Worm (Caenorhabditis elegans) whole organism, L3 larva: ENCODE results near the gene R01H2.1.

ENCODE experiments used
- ZK546.5 ChIP-seq: sonication (generic microtip); optimal IDR thresholded peaks from 2 replicates; lab custom pipeline; 2017; ENCODE audit warnings: missing biosample characterization, missing genetic modification characterization
- aly-2 ChIP-seq: fragments of 150-350 bp; optimal IDR thresholded peaks from 2 replicates; lab custom pipeline; 2014; ENCODE audit warnings: missing biosample characterization, missing genetic modification characterization
- ceh-16 ChIP-seq: sonication (generic microtip); optimal IDR thresholded peaks from 2 replicates; lab custom pipeline; 2017; ENCODE audit warnings: missing biosample characterization, missing genetic modification characterization
- ceh-28 ChIP-seq: fragments of 150-350 bp; optimal IDR thresholded peaks from 2 replicates; lab custom pipeline; 2014; ENCODE audit warnings: missing biosample characterization, missing genetic modification reagents, missing genetic modification characterization
- elt-2 ChIP-seq: sonication (generic microtip); optimal IDR thresholded peaks from 2 replicates; lab custom pipeline; 2016; ENCODE audit warnings: missing genetic modification reagents, mild to moderate bottlenecking, missing genetic modification characterization, missing compliant biosample characterization
- eor-1 ChIP-seq, 2 experiments: fragments of 150-350 bp; optimal IDR thresholded peaks; 2 replicates each; lab custom pipeline; 2014 to 2018; ENCODE audit warnings: missing biosample characterization in 2 of 2, missing genetic modification characterization in 2 of 2
- fkh-10 ChIP-seq: sonication (generic microtip); optimal IDR thresholded peaks from 2 replicates; lab custom pipeline; 2017; ENCODE audit warnings: missing biosample characterization, missing genetic modification reagents, missing genetic modification characterization
- fkh-2 ChIP-seq: fragments of 150-350 bp; optimal IDR thresholded peaks from 2 replicates; lab custom pipeline; 2014; ENCODE audit warnings: missing biosample characterization, missing genetic modification reagents, missing genetic modification characterization
- jun-1 ChIP-seq: fragments of 150-350 bp; optimal IDR thresholded peaks from 2 replicates; lab custom pipeline; 2014; ENCODE audit warnings: missing biosample characterization, missing genetic modification reagents, missing genetic modification characterization
- lin-15B ChIP-seq: fragments of 150-350 bp; optimal IDR thresholded peaks from 2 replicates; lab custom pipeline; 2014; ENCODE audit warnings: missing biosample characterization, missing genetic modification characterization
- mdl-1 ChIP-seq: fragments of 150-350 bp; optimal IDR thresholded peaks from 2 replicates; lab custom pipeline; 2014; ENCODE audit warnings: missing biosample characterization, missing genetic modification characterization
- nfya-1 ChIP-seq: sonication (generic microtip); optimal IDR thresholded peaks from 2 replicates; lab custom pipeline; 2017; ENCODE audit warnings: missing genetic modification characterization, mild to moderate bottlenecking, missing compliant biosample characterization, antibody characterized with exemption, moderate library complexity; ENCODE audit not compliant: insufficient read depth
- nhr-11 ChIP-seq: fragments of 150-350 bp; optimal IDR thresholded peaks from 2 replicates; lab custom pipeline; 2014; ENCODE audit warnings: missing biosample characterization, missing genetic modification characterization
- nhr-28 ChIP-seq: fragments of 150-350 bp; optimal IDR thresholded peaks from 2 replicates; lab custom pipeline; 2014; ENCODE audit warnings: missing biosample characterization, missing genetic modification characterization
- nhr-43 ChIP-seq: sonication (generic microtip); optimal IDR thresholded peaks from 2 replicates; lab custom pipeline; 2016; ENCODE audit warnings: mild to moderate bottlenecking, missing genetic modification characterization, missing compliant biosample characterization; ENCODE audit not compliant: poor library complexity, severe bottlenecking
- pha-4 ChIP-seq: fragments of 150-350 bp; optimal IDR thresholded peaks from 2 replicates; lab custom pipeline; 2014; ENCODE audit warnings: missing biosample characterization, missing genetic modification reagents, missing genetic modification characterization
- pqm-1 ChIP-seq: fragments of 150-350 bp; optimal IDR thresholded peaks from 2 replicates; lab custom pipeline; 2017; ENCODE audit warnings: missing biosample characterization, missing genetic modification characterization, inconsistent platforms
- sea-2 ChIP-seq: fragments of 150-350 bp; sonication (generic microtip); optimal IDR thresholded peaks from 4 replicates; lab custom pipeline; 2014; ENCODE audit warnings: missing biosample characterization, missing genetic modification reagents, missing genetic modification characterization
- tbx-2 ChIP-seq: sonication (generic microtip); optimal IDR thresholded peaks from 2 replicates; lab custom pipeline; 2016; ENCODE audit warnings: mild to moderate bottlenecking, missing genetic modification characterization, missing compliant biosample characterization
- unc-62 ChIP-seq: fragments of 150-350 bp; sonication (generic microtip); optimal IDR thresholded peaks from 4 replicates; lab custom pipeline; 2014; ENCODE audit warnings: missing biosample characterization, missing genetic modification reagents, missing genetic modification characterization

Gene R01H2.1

ce11 chrIII:7107965-7108364, 45.3 kb downstream of the R01H2.1 start, which contains the start of gene odd-1:
Gene odd-1 (plus strand): TSS chrIII:7108313.
- no peak for TF ChIP-seq ceh-16
- TF ChIP-seq ceh-28: no peak
- TF ChIP-seq nhr-28 (tag; lab: Kevin White, UChicago): no peak
- no peak for TF ChIP-seq lin-15B (tag; lab: Kevin White, UChicago)
- no peak for TF ChIP-seq aly-2 (tag; lab: Kevin White, UChicago)
- TF ChIP-seq sea-2 (GFP tag; lab: Kevin White, UChicago): no peak
- peak; percentile 59 for TF ChIP-seq pqm-1
- peak; percentile 17 for TF ChIP-seq pha-4 (tag; lab: Kevin White, UChicago)
- peak; percentile 77 for TF ChIP-seq elt-2 (tag; lab: Kevin White, UChicago)
- no peak for TF ChIP-seq nhr-43
- TF ChIP-seq fkh-10: no peak
- no peak for TF ChIP-seq nhr-11 (tag; lab: Kevin White, UChicago)

- TF ChIP-seq ZK546.5 (tag; lab: Kevin White, UChicago) (no peak), sea-2 (GFP tag; lab: Kevin White, UChicago) (no peak), mdl-1 (tag; lab: Kevin White, UChicago) (no peak), tbx-2 (tag; lab: Kevin White, UChicago) (no peak), jun-1 (tag; lab: Kevin White, UChicago) (no peak), nfya-1 (tag; lab: Kevin White, UChicago) (no peak), eor-1 (tag; optimal IDR thresholded peaks at IDR 0.05; lab: Kevin White, UChicago) (no peak), pqm-1 (no peak)
Observed at ce11 chrIII:7111793-7112192, 49.1 kb downstream of the R01H2.1 start, which contains the start of gene B0280.7. Gene B0280.7 (minus strand): TSS chrIII:7111893.

ce11 chrIII:7112285-7112684, 49.6 kb downstream of the R01H2.1 start:
- TF ChIP-seq sea-2 (GFP tag; lab: Kevin White, UChicago) (no peak), unc-62 (GFP tag; lab: Kevin White, UChicago) (no peak), pqm-1 (no peak), fkh-2 (tag; lab: Kevin White, UChicago) (no peak)
